Worm (Caenorhabditis elegans) whole organism, L1 larva: ENCODE measurements around the gene lips-6.

ENCODE experiments used
- C34B4.2 ChIP-seq: sonication (generic microtip); optimal IDR thresholded peaks from 2 replicates; lab custom pipeline; 2017; ENCODE audit warnings: mild to moderate bottlenecking, missing genetic modification characterization, missing compliant biosample characterization
- F16B12.6 ChIP-seq: fragments of 150-350 bp; optimal IDR thresholded peaks from 2 replicates; lab custom pipeline; 2014; ENCODE audit warnings: missing biosample characterization, missing genetic modification characterization
- alr-1 ChIP-seq: fragments of 200-800 bp; sonication (Bioruptor generic); optimal IDR thresholded peaks from 2 replicates; lab custom pipeline; 2018; ENCODE audit warnings: borderline replicate concordance, mild to moderate bottlenecking, missing genetic modification characterization, missing compliant biosample characterization
- blmp-1 ChIP-seq: fragments of 150-350 bp; optimal IDR thresholded peaks from 2 replicates; lab custom pipeline; 2014; ENCODE audit warnings: missing biosample characterization, missing genetic modification characterization
- ceh-63 ChIP-seq: fragments of 200-800 bp; sonication (Bioruptor generic); optimal IDR thresholded peaks from 2 replicates; lab custom pipeline; 2018; ENCODE audit warnings: mild to moderate bottlenecking, missing genetic modification characterization, missing compliant biosample characterization
- ceh-82 ChIP-seq, 3 experiments: fragments of 150-350 bp in 1 of 3; sonication (generic microtip) in 2 of 3; optimal IDR thresholded peaks; 2 replicates each; lab custom pipeline; 2014 to 2017; ENCODE audit warnings: missing biosample characterization in 3 of 3, missing genetic modification characterization in 3 of 3
- ceh-88 ChIP-seq: fragments of 200-800 bp; sonication (Bioruptor generic); IDR thresholded peaks from 2 replicates; pipeline ENCODE4 v1.3.6; 2022; ENCODE audit warnings: missing genetic modification characterization, missing compliant biosample characterization
- ces-1 ChIP-seq: fragments of 150-350 bp; optimal IDR thresholded peaks from 2 replicates; lab custom pipeline; 2014; ENCODE audit warnings: missing biosample characterization, missing genetic modification reagents, missing genetic modification characterization
- dpl-1 ChIP-seq, 3 experiments: fragments of 150-350 bp in 2 of 3; sonication (generic microtip) in 1 of 3; optimal IDR thresholded peaks; 2 replicates each; lab custom pipeline; 2014 to 2017; ENCODE audit warnings: missing biosample characterization in 3 of 3, missing genetic modification characterization in 3 of 3, missing genetic modification reagents in 3 of 3
- dsc-1 ChIP-seq: sonication (generic microtip); optimal IDR thresholded peaks from 2 replicates; lab custom pipeline; 2016; ENCODE audit warnings: mild to moderate bottlenecking, missing genetic modification characterization, missing compliant biosample characterization
- efl-1 ChIP-seq, 4 experiments: fragments of 150-350 bp; optimal IDR thresholded peaks in 3 of 4; peaks in 1 of 4; 1 replicate in 1 of 4; 2 replicates in 3 of 4; lab custom pipeline; 2014; ENCODE audit warnings: missing biosample characterization in 2 of 4, missing genetic modification characterization in 2 of 4, missing genetic modification reagents in 2 of 4
- egl-13 ChIP-seq: sonication (generic microtip); optimal IDR thresholded peaks from 2 replicates; lab custom pipeline; 2016; ENCODE audit warnings: missing genotype, missing genetic modification reagents, missing genetic modification characterization, missing compliant biosample characterization
- elt-3 ChIP-seq, 6 experiments: fragments of 150-350 bp in 1 of 6; sonication (generic microtip); optimal IDR thresholded peaks; 2 replicates each; lab custom pipeline; 2017 to 2018; ENCODE audit warnings: missing biosample characterization in 6 of 6, missing genetic modification characterization in 6 of 6, inconsistent platforms in 1 of 6
- ets-5 ChIP-seq: fragments of 200-800 bp; sonication (Bioruptor generic); IDR thresholded peaks from 2 replicates; pipeline ENCODE4 v1.3.6; 2022; ENCODE audit warnings: missing genetic modification characterization, missing compliant biosample characterization
- fkh-8 ChIP-seq: sonication (generic microtip); optimal IDR thresholded peaks from 2 replicates; lab custom pipeline; 2016; ENCODE audit warnings: mild to moderate bottlenecking, missing genetic modification characterization, missing compliant biosample characterization
- grh-1 ChIP-seq: fragments of 200-800 bp; sonication (Bioruptor generic); IDR thresholded peaks from 2 replicates; pipeline ENCODE4 v1.3.6; 2022; ENCODE audit warnings: missing genetic modification reagents, missing genetic modification characterization, missing compliant biosample characterization
- hlh-4 ChIP-seq: sonication (generic microtip); optimal IDR thresholded peaks from 2 replicates; lab custom pipeline; 2016; ENCODE audit warnings: mild to moderate bottlenecking, missing genetic modification characterization, missing compliant biosample characterization
- hpl-2 ChIP-seq: fragments of 150-350 bp; optimal IDR thresholded peaks from 2 replicates; lab custom pipeline; 2014; ENCODE audit warnings: missing biosample characterization, missing genetic modification reagents, missing genetic modification characterization
- irx-1 ChIP-seq: sonication (generic microtip); optimal IDR thresholded peaks from 2 replicates; lab custom pipeline; 2016; ENCODE audit warnings: missing genetic modification characterization, missing compliant biosample characterization
- jun-1 ChIP-seq: fragments of 150-350 bp; optimal IDR thresholded peaks from 2 replicates; lab custom pipeline; 2014; ENCODE audit warnings: missing biosample characterization, missing genetic modification reagents, missing genetic modification characterization
- lin-14 ChIP-seq: fragments of 200-800 bp; sonication (Bioruptor generic); optimal IDR thresholded peaks from 2 replicates; lab custom pipeline; 2018; ENCODE audit warnings: mild to moderate bottlenecking, missing genetic modification characterization, moderate library complexity, missing compliant biosample characterization
- lin-15B ChIP-seq: fragments of 150-350 bp; sonication (generic microtip); optimal IDR thresholded peaks from 3 replicates; lab custom pipeline; 2014; ENCODE audit warnings: missing biosample characterization, missing genetic modification characterization
- lin-35 ChIP-seq, 2 experiments: fragments of 150-350 bp; optimal IDR thresholded peaks; 2 replicates each; lab custom pipeline; 2014; ENCODE audit warnings: missing biosample characterization in 2 of 2, missing genetic modification characterization in 2 of 2, missing genetic modification reagents in 2 of 2
- lin-39 ChIP-seq: fragments of 150-350 bp; optimal IDR thresholded peaks from 2 replicates; lab custom pipeline; 2014; ENCODE audit warnings: missing biosample characterization, missing genetic modification reagents, missing genetic modification characterization
- lir-3 ChIP-seq: sonication (generic microtip); optimal IDR thresholded peaks from 2 replicates; lab custom pipeline; 2016; ENCODE audit warnings: mild to moderate bottlenecking, missing genetic modification characterization, moderate library complexity, missing compliant biosample characterization; ENCODE audit not compliant: poor library complexity
- lsy-2 ChIP-seq, 2 experiments: fragments of 150-350 bp; optimal IDR thresholded peaks; 2 replicates each; lab custom pipeline; 2014; ENCODE audit warnings: missing biosample characterization in 2 of 2, missing genetic modification characterization in 2 of 2
- mdl-1 ChIP-seq, 2 experiments: fragments of 150-350 bp; optimal IDR thresholded peaks; 2 replicates each; lab custom pipeline; 2014 to 2017; ENCODE audit warnings: missing biosample characterization in 2 of 2, missing genetic modification characterization in 2 of 2, inconsistent platforms in 1 of 2
- mef-2 ChIP-seq: fragments of 150-350 bp; optimal IDR thresholded peaks from 2 replicates; lab custom pipeline; 2014; ENCODE audit warnings: missing biosample characterization, missing genetic modification characterization
- nhr-20 ChIP-seq: sonication (generic microtip); optimal IDR thresholded peaks from 2 replicates; lab custom pipeline; 2016; ENCODE audit warnings: mild to moderate bottlenecking, missing genetic modification characterization, missing compliant biosample characterization
- nhr-47 ChIP-seq: sonication (generic microtip); optimal IDR thresholded peaks from 2 replicates; lab custom pipeline; 2016; ENCODE audit warnings: mild to moderate bottlenecking, missing genetic modification characterization, moderate library complexity, missing compliant biosample characterization
- nhr-71 ChIP-seq: sonication (generic microtip); optimal IDR thresholded peaks from 2 replicates; lab custom pipeline; 2016; ENCODE audit warnings: mild to moderate bottlenecking, missing genetic modification characterization, moderate library complexity, missing compliant biosample characterization
- nhr-77 ChIP-seq: fragments of 150-350 bp; optimal IDR thresholded peaks from 2 replicates; lab custom pipeline; 2014; ENCODE audit warnings: missing biosample characterization, missing genetic modification characterization
- nhr-84 ChIP-seq: sonication (generic microtip); optimal IDR thresholded peaks from 2 replicates; lab custom pipeline; 2017; ENCODE audit warnings: missing biosample characterization, missing genetic modification characterization
- nhr-90 ChIP-seq: sonication (generic microtip); optimal IDR thresholded peaks from 2 replicates; lab custom pipeline; 2016; ENCODE audit warnings: mild to moderate bottlenecking, missing genetic modification characterization, missing compliant biosample characterization; ENCODE audit not compliant: poor library complexity
- pax-3 ChIP-seq: fragments of 200-800 bp; sonication (Bioruptor generic); optimal IDR thresholded peaks from 2 replicates; lab custom pipeline; 2018; ENCODE audit warnings: mild to moderate bottlenecking, missing genetic modification characterization, moderate library complexity, missing compliant biosample characterization
- rnt-1 ChIP-seq: sonication (generic microtip); optimal IDR thresholded peaks from 2 replicates; lab custom pipeline; 2016; ENCODE audit warnings: mild to moderate bottlenecking, missing genetic modification characterization, moderate library complexity, missing compliant biosample characterization
- skn-1 ChIP-seq: fragments of 150-350 bp; optimal IDR thresholded peaks from 2 replicates; lab custom pipeline; 2014; ENCODE audit warnings: missing biosample characterization, missing genetic modification characterization
- snu-23 ChIP-seq: sonication (generic microtip); optimal IDR thresholded peaks from 2 replicates; lab custom pipeline; 2016; ENCODE audit warnings: missing genetic modification characterization, missing compliant biosample characterization
- sptf-1 ChIP-seq: fragments of 150-350 bp; optimal IDR thresholded peaks from 2 replicates; lab custom pipeline; 2014; ENCODE audit warnings: missing biosample characterization, missing genetic modification characterization
- swsn-7 ChIP-seq: sonication (generic microtip); optimal IDR thresholded peaks from 2 replicates; lab custom pipeline; 2016; ENCODE audit warnings: missing genetic modification characterization, missing compliant biosample characterization
- tbx-2 ChIP-seq: sonication (generic microtip); optimal IDR thresholded peaks from 2 replicates; lab custom pipeline; 2016; ENCODE audit warnings: missing genetic modification characterization, missing compliant biosample characterization
- unc-86 ChIP-seq: sonication (generic microtip); optimal IDR thresholded peaks from 2 replicates; lab custom pipeline; 2016; ENCODE audit warnings: missing genetic modification characterization, missing compliant biosample characterization
- unc-98 ChIP-seq: fragments of 200-800 bp; sonication (Bioruptor generic); IDR thresholded peaks from 2 replicates; pipeline ENCODE4 v1.3.6; 2022; ENCODE audit warnings: missing genetic modification characterization, missing compliant biosample characterization
- xbp-1 ChIP-seq: sonication (generic microtip); optimal IDR thresholded peaks from 2 replicates; lab custom pipeline; 2016; ENCODE audit warnings: missing genetic modification characterization, missing compliant biosample characterization
- ztf-11 ChIP-seq, 2 experiments: sonication (generic microtip); optimal IDR thresholded peaks; 2 replicates each; lab custom pipeline; 2016 to 2017; ENCODE audit warnings: missing genetic modification characterization in 2 of 2, missing biosample characterization in 1 of 2, missing compliant biosample characterization in 1 of 2
- ztf-4 ChIP-seq: fragments of 150-350 bp; optimal IDR thresholded peaks from 2 replicates; lab custom pipeline; 2014; ENCODE audit warnings: missing biosample characterization, missing genetic modification characterization

The lips-6 gene

ce11 chrIV:12031003-12031402 is 15.5 kb upstream of the lips-6 start, which contains the start of the genes T12G3.6 and mrpl-51:
Gene T12G3.6, minus strand, starts transcription at chrIV:12031271.
Gene mrpl-51, plus strand, starts transcription at chrIV:12031324.
- no peak for TF ChIP-seq efl-1 (optimal IDR thresholded peaks at IDR 0.05; lab: Kevin White, UChicago)
- TF ChIP-seq efl-1 (GFP tag; optimal IDR thresholded peaks at IDR 0.05 in 1 of 2; lab: Kevin White, UChicago): peak in 1 of 2 experiments; percentile 1
- no peak for TF ChIP-seq blmp-1 (tag; lab: Kevin White, UChicago)
- no peak for TF ChIP-seq hlh-4 (tag; lab: Kevin White, UChicago)

- TF ChIP-seq nhr-90: no peak
- no peak for TF ChIP-seq ceh-63 (GFP tag; lab: Kevin White, UChicago)
- TF ChIP-seq hpl-2: no peak
- TF ChIP-seq lin-35 (GFP tag; optimal IDR thresholded peaks at IDR 0.05; lab: Kevin White, UChicago): peak; percentile 49 to 55
- TF ChIP-seq efl-1 (optimal IDR thresholded peaks at IDR 0.05; lab: Kevin White, UChicago): peak; percentile 56 to 66
- peak; percentile 67 to 93 for TF ChIP-seq efl-1 (GFP tag; optimal IDR thresholded peaks at IDR 0.05 in 1 of 2; lab: Kevin White, UChicago)
- no peak for TF ChIP-seq fkh-8 (tag; lab: Kevin White, UChicago)
- TF ChIP-seq jun-1: no peak
- peak; percentile 57 for TF ChIP-seq xbp-1 (tag; lab: Kevin White, UChicago)
- TF ChIP-seq ets-5 (GFP tag; lab: Robert Waterston, UW): no peak
- TF ChIP-seq ceh-82 (tag; optimal IDR thresholded peaks at IDR 0.05; lab: Kevin White, UChicago): peak in 2 of 3 experiments; percentile 7 to 20
- peak; percentile 29 for TF ChIP-seq dsc-1
- peak; percentile 86 for TF ChIP-seq F16B12.6 (tag; lab: Kevin White, UChicago)
- TF ChIP-seq sptf-1 (tag; lab: Kevin White, UChicago): no peak
- peak; percentile 3 for TF ChIP-seq lir-3 (tag; lab: Kevin White, UChicago)
- no peak for TF ChIP-seq unc-98 (GFP tag; lab: Robert Waterston, UW)
- TF ChIP-seq ces-1: no peak
- TF ChIP-seq ceh-88 (GFP tag; lab: Robert Waterston, UW): no peak
- peak; percentile 10 for TF ChIP-seq lin-15B (tag; lab: Kevin White, UChicago)
- peak; percentile 48 for TF ChIP-seq lin-14
- peak in 1 of 6 experiments; percentile 19 for TF ChIP-seq elt-3 (tag; optimal IDR thresholded peaks at IDR 0.05; lab: Kevin White, UChicago)
- TF ChIP-seq nhr-20 (tag; lab: Kevin White, UChicago): peak; percentile 62
- no peak for TF ChIP-seq hlh-4 (tag; lab: Kevin White, UChicago)
- peak; percentile 59 for TF ChIP-seq swsn-7 (tag; lab: Kevin White, UChicago)
- TF ChIP-seq C34B4.2: no peak
- no peak for TF ChIP-seq blmp-1 (tag; lab: Kevin White, UChicago)
- peak; percentile 30 to 56 (median 39) for TF ChIP-seq dpl-1 (GFP tag; optimal IDR thresholded peaks at IDR 0.05; lab: Kevin White, UChicago)
- no peak for TF ChIP-seq pax-3
- peak; percentile 70 to 76 for TF ChIP-seq lsy-2 (tag; optimal IDR thresholded peaks at IDR 0.05; lab: Kevin White, UChicago)
- TF ChIP-seq nhr-47 (tag; lab: Kevin White, UChicago): peak; percentile 62
- peak; percentile 31 for TF ChIP-seq skn-1 (tag; lab: Kevin White, UChicago)
- TF ChIP-seq mdl-1 (tag; optimal IDR thresholded peaks at IDR 0.05; lab: Kevin White, UChicago): peak in 1 of 2 experiments; percentile 11
- TF ChIP-seq mef-2 (tag; lab: Kevin White, UChicago): no peak
- TF ChIP-seq tbx-2: peak; percentile 49
- TF ChIP-seq rnt-1 (tag; lab: Kevin White, UChicago): peak; percentile 38
- peak; percentile 75 for TF ChIP-seq snu-23 (GFP tag; lab: Kevin White, UChicago)
- peak; percentile 62 for TF ChIP-seq nhr-71 (tag; lab: Kevin White, UChicago)
- TF ChIP-seq irx-1: peak; percentile 24
Observed at ce11 chrIV:12029722-12030182, 14.3 kb upstream of the lips-6 start, which contains the start of gene T12G3.11. Gene T12G3.11, minus strand, starts transcription at chrIV:12029772.

- TF ChIP-seq egl-13 (tag; lab: Kevin White, UChicago): no peak
- TF ChIP-seq ztf-4 (tag; lab: Kevin White, UChicago): no peak
- TF ChIP-seq blmp-1 (tag; lab: Kevin White, UChicago): no peak
- TF ChIP-seq unc-86 (tag; lab: Kevin White, UChicago): no peak
- TF ChIP-seq nhr-77 (tag; lab: Kevin White, UChicago): no peak
- TF ChIP-seq lin-39 (tag; lab: Kevin White, UChicago): no peak
- no peak for TF ChIP-seq rnt-1 (tag; lab: Kevin White, UChicago)
- TF ChIP-seq ztf-11 (tag; optimal IDR thresholded peaks at IDR 0.05; lab: Kevin White, UChicago): no peak
- no peak for TF ChIP-seq alr-1 (tag; lab: Kevin White, UChicago)
- no peak for TF ChIP-seq grh-1 (GFP tag; lab: Robert Waterston, UW)
- no peak for TF ChIP-seq nhr-84 (tag; lab: Kevin White, UChicago)
Observed at ce11 chrIV:12029074-12029473, 13.6 kb upstream of the lips-6 start, which contains the start of gene tgn-38. Gene tgn-38, minus strand, starts transcription at chrIV:12029174.
